Worm (Caenorhabditis elegans) whole organism, L4/young adult: ENCODE results near the gene Y43C5B.3.

Experiments used
- W03F9.2 ChIP-seq: fragments of 150-350 bp; optimal IDR thresholded peaks from 2 replicates; lab custom pipeline; 2014; ENCODE audit warnings: missing biosample characterization, missing genetic modification characterization
- him-1 ChIP-seq: sonication (generic microtip); optimal IDR thresholded peaks from 2 replicates; lab custom pipeline; 2016; ENCODE audit warnings: missing genotype, missing genetic modification reagents, missing genetic modification characterization, missing compliant biosample characterization

- TF ChIP-seq him-1 (no peak), W03F9.2 (tag; lab: Kevin White, UChicago) (no peak)
Measured at ce11 chrIV:10318199-10318598, 32.2 kb upstream of the Y43C5B.3 start, which contains the start of gene R09E10.2.
